Fruit fly (Drosophila melanogaster) whole organism, embryonic: ENCODE data around the gene CG11279.

ENCODE experiments used
- Abd-B ChIP-seq: fragments of 200-800 bp; sonication (Bioruptor generic); optimal IDR thresholded peaks from 2 replicates; lab custom pipeline; 2018; ENCODE audit warnings: missing biosample characterization, mild to moderate bottlenecking, missing genetic modification characterization, moderate library complexity
- Atf-2 ChIP-seq: fragments of 200-800 bp; sonication (Bioruptor generic); optimal IDR thresholded peaks from 2 replicates; lab custom pipeline; 2016; ENCODE audit warnings: missing biosample characterization, missing genetic modification characterization
- CG10147 ChIP-seq: fragments of 200-800 bp; sonication (Bioruptor generic); optimal IDR thresholded peaks from 2 replicates; lab custom pipeline; 2019; ENCODE audit warnings: missing biosample characterization, mild to moderate bottlenecking, missing genetic modification characterization, moderate library complexity
- CG10543 ChIP-seq: fragments of 200-800 bp; sonication (Bioruptor generic); optimal IDR thresholded peaks from 3 replicates; lab custom pipeline; 2017; ENCODE audit warnings: missing biosample characterization, mild to moderate bottlenecking, missing genetic modification characterization, moderate library complexity
- CG10565 ChIP-seq: fragments of 200-800 bp; sonication (Bioruptor generic); optimal IDR thresholded peaks from 3 replicates; lab custom pipeline; 2016; ENCODE audit warnings: missing biosample characterization, mild to moderate bottlenecking, missing genetic modification characterization
- CG12219 ChIP-seq: fragments of 200-800 bp; sonication (Bioruptor generic); optimal IDR thresholded peaks from 3 replicates; lab custom pipeline; 2018; ENCODE audit warnings: missing biosample characterization, mild to moderate bottlenecking, missing genetic modification characterization
- CG13775 ChIP-seq: fragments of 200-800 bp; sonication (Bioruptor generic); optimal IDR thresholded peaks from 3 replicates; lab custom pipeline; 2017; ENCODE audit warnings: missing biosample characterization, mild to moderate bottlenecking, missing genetic modification characterization
- CG14014 ChIP-seq: fragments of 200-800 bp; sonication (Bioruptor generic); IDR thresholded peaks from 2 replicates; pipeline ENCODE4 v1.3.6; 2022; ENCODE audit warnings: missing biosample characterization, missing genetic modification characterization
- CG15479 ChIP-seq: fragments of 200-800 bp; sonication (Bioruptor generic); optimal IDR thresholded peaks from 3 replicates; lab custom pipeline; 2019; ENCODE audit warnings: missing biosample characterization, mild to moderate bottlenecking, missing genetic modification characterization, moderate library complexity
- CG15514 ChIP-seq: fragments of 200-800 bp; sonication (Bioruptor generic); optimal IDR thresholded peaks from 3 replicates; lab custom pipeline; 2017; ENCODE audit warnings: missing biosample characterization, missing genetic modification characterization, mild to moderate bottlenecking, moderate library complexity, missing genetic modification reagents
- CG18262 ChIP-seq: fragments of 200-800 bp; optimal IDR thresholded peaks from 3 replicates; lab custom pipeline; 2019; ENCODE audit warnings: missing biosample characterization, mild to moderate bottlenecking, missing genetic modification characterization, moderate library complexity
- CG31365 ChIP-seq: fragments of 200-800 bp; sonication (Bioruptor generic); optimal IDR thresholded peaks from 2 replicates; lab custom pipeline; 2018; ENCODE audit warnings: missing biosample characterization, mild to moderate bottlenecking, missing genetic modification characterization
- CG5953 ChIP-seq: fragments of 200-800 bp; sonication (Bioruptor generic); IDR thresholded peaks from 2 replicates; pipeline ENCODE4 v1.3.6; 2022; ENCODE audit warnings: missing biosample characterization, missing genetic modification characterization
- CG8089 ChIP-seq: fragments of 200-800 bp; sonication (Bioruptor generic); optimal IDR thresholded peaks from 3 replicates; lab custom pipeline; 2016; ENCODE audit warnings: missing biosample characterization, missing genetic modification characterization
- CG8478 ChIP-seq: fragments of >200 bp; optimal IDR thresholded peaks from 2 replicates; lab custom pipeline; 2018
- CG9876 ChIP-seq: fragments of 200-800 bp; sonication (Bioruptor generic); optimal IDR thresholded peaks from 2 replicates; lab custom pipeline; 2016; ENCODE audit warnings: missing biosample characterization, missing genetic modification characterization
- Deaf1 ChIP-seq: fragments of 200-800 bp; optimal IDR thresholded peaks from 3 replicates; lab custom pipeline; 2019; ENCODE audit warnings: missing biosample characterization, mild to moderate bottlenecking, missing genetic modification characterization, moderate library complexity
- Dip2 ChIP-seq: fragments of 200-800 bp; sonication (Bioruptor generic); IDR thresholded peaks from 2 replicates; pipeline ENCODE4 v1.3.6; 2022; ENCODE audit warnings: missing biosample characterization, missing genetic modification characterization
- Fer3 ChIP-seq: fragments of 200-800 bp; sonication (Bioruptor generic); optimal IDR thresholded peaks from 2 replicates; lab custom pipeline; 2018; ENCODE audit warnings: missing biosample characterization, mild to moderate bottlenecking, missing genetic modification characterization, moderate library complexity
- Gug ChIP-seq: fragments of 200-800 bp; sonication (Bioruptor generic); IDR thresholded peaks from 4 replicates; pipeline ENCODE4 v1.3.6; 2022; ENCODE audit warnings: missing biosample characterization, missing genetic modification characterization
- H2.0 ChIP-seq: fragments of 200-800 bp; sonication (Bioruptor generic); IDR thresholded peaks from 2 replicates; pipeline ENCODE4 v1.3.6; 2022; ENCODE audit warnings: missing biosample characterization, missing genetic modification characterization
- Hand ChIP-seq: fragments of 200-800 bp; sonication (Bioruptor generic); optimal IDR thresholded peaks from 2 replicates; lab custom pipeline; 2017; ENCODE audit warnings: mild to moderate bottlenecking, missing biosample characterization, missing genetic modification reagents, missing genetic modification characterization
- Hmx ChIP-seq: fragments of 200-800 bp; sonication (Bioruptor generic); optimal IDR thresholded peaks from 2 replicates; lab custom pipeline; 2016; ENCODE audit warnings: missing biosample characterization, missing genetic modification characterization
- Hr3 ChIP-seq: fragments of 200-800 bp; sonication (Bioruptor generic); optimal IDR thresholded peaks from 3 replicates; lab custom pipeline; 2016; ENCODE audit warnings: missing biosample characterization, missing genetic modification characterization
- Mes4 ChIP-seq: fragments of 200-800 bp; sonication (Bioruptor generic); optimal IDR thresholded peaks from 2 replicates; lab custom pipeline; 2016; ENCODE audit warnings: missing biosample characterization, missing genetic modification characterization
- Nf-YA ChIP-seq: fragments of 200-800 bp; sonication (Bioruptor generic); IDR thresholded peaks from 2 replicates; pipeline ENCODE4 v1.3.6; 2022; ENCODE audit warnings: missing biosample characterization, missing genetic modification characterization
- NfI ChIP-seq: fragments of 200-800 bp; sonication (Bioruptor generic); optimal IDR thresholded peaks from 3 replicates; lab custom pipeline; 2018; ENCODE audit warnings: missing biosample characterization, mild to moderate bottlenecking, missing genetic modification characterization, moderate library complexity
- PHDP ChIP-seq: fragments of 200-800 bp; sonication (Bioruptor generic); optimal IDR thresholded peaks from 3 replicates; lab custom pipeline; 2018; ENCODE audit warnings: missing biosample characterization, mild to moderate bottlenecking, missing genetic modification characterization, moderate library complexity
- Rfx ChIP-seq: fragments of 200-800 bp; sonication (Bioruptor generic); IDR thresholded peaks from 2 replicates; pipeline ENCODE4 v1.3.6; 2022; ENCODE audit warnings: missing biosample characterization, missing genetic modification characterization
- Rx ChIP-seq: fragments of 200-800 bp; sonication (Bioruptor generic); IDR thresholded peaks from 2 replicates; pipeline ENCODE4 v1.3.6; 2022; ENCODE audit warnings: missing biosample characterization, missing genetic modification characterization
- Sry-δ ChIP-seq: fragments of 200-800 bp; sonication (Bioruptor generic); optimal IDR thresholded peaks from 2 replicates; lab custom pipeline; 2016; ENCODE audit warnings: missing biosample characterization, missing genetic modification characterization
- bcd ChIP-seq: fragments of 200-800 bp; sonication (Bioruptor generic); optimal IDR thresholded peaks from 2 replicates; lab custom pipeline; 2017; ENCODE audit warnings: missing biosample characterization, mild to moderate bottlenecking, missing genetic modification characterization
- bowl ChIP-seq: fragments of 200-800 bp; sonication (Bioruptor generic); IDR thresholded peaks from 2 replicates; pipeline ENCODE4 v1.3.6; 2022; ENCODE audit warnings: missing biosample characterization, missing genetic modification characterization
- chinmo ChIP-seq: fragments of 200-800 bp; sonication (Bioruptor generic); IDR thresholded peaks from 4 replicates; pipeline ENCODE4 v1.3.6; 2022; ENCODE audit warnings: missing biosample characterization, missing genetic modification characterization; ENCODE audit not compliant: partially characterized antibody
- chn ChIP-seq: fragments of 200-800 bp; sonication (Bioruptor generic); optimal IDR thresholded peaks from 2 replicates; lab custom pipeline; 2016; ENCODE audit warnings: missing biosample characterization, missing genetic modification characterization
- ci ChIP-seq: fragments of 200-800 bp; sonication (Bioruptor generic); IDR thresholded peaks from 3 replicates; pipeline ENCODE4 v1.3.6; 2022; ENCODE audit warnings: missing biosample characterization, missing genetic modification characterization
- cwo ChIP-seq: fragments of 200-800 bp; sonication (Bioruptor generic); optimal IDR thresholded peaks from 3 replicates; lab custom pipeline; 2017; ENCODE audit warnings: missing biosample characterization, missing genetic modification characterization, mild to moderate bottlenecking, moderate library complexity, missing genetic modification reagents
- da ChIP-seq: fragments of 200-800 bp; sonication (Bioruptor generic); optimal IDR thresholded peaks from 2 replicates; lab custom pipeline; 2016; ENCODE audit warnings: missing biosample characterization, missing genetic modification characterization
- fd64A ChIP-seq: fragments of 200-800 bp; sonication (Bioruptor generic); optimal IDR thresholded peaks from 3 replicates; lab custom pipeline; 2018; ENCODE audit warnings: missing biosample characterization, mild to moderate bottlenecking, missing genetic modification characterization
- gce ChIP-seq: fragments of 200-800 bp; sonication (Bioruptor generic); IDR thresholded peaks from 3 replicates; pipeline ENCODE4 v1.3.6; 2022; ENCODE audit warnings: missing biosample characterization, missing genetic modification characterization
- gro ChIP-seq: fragments of 200-800 bp; sonication (Bioruptor generic); optimal IDR thresholded peaks from 2 replicates; lab custom pipeline; 2016; ENCODE audit warnings: missing biosample characterization, missing genetic modification characterization
- h ChIP-seq: fragments of >200 bp; optimal IDR thresholded peaks from 2 replicates; lab custom pipeline; 2017
- kay ChIP-seq: fragments of 200-800 bp; sonication (Bioruptor generic); optimal IDR thresholded peaks from 2 replicates; lab custom pipeline; 2016; ENCODE audit warnings: missing biosample characterization, missing genetic modification characterization
- oc ChIP-seq: fragments of 200-800 bp; sonication (Bioruptor generic); optimal IDR thresholded peaks from 2 replicates; lab custom pipeline; 2018; ENCODE audit warnings: missing biosample characterization, mild to moderate bottlenecking, missing genetic modification characterization, moderate library complexity
- scrt ChIP-seq: fragments of 200-800 bp; sonication (Bioruptor generic); optimal IDR thresholded peaks from 2 replicates; lab custom pipeline; 2018; ENCODE audit warnings: missing biosample characterization, mild to moderate bottlenecking, missing genetic modification characterization, moderate library complexity
- sens-2 ChIP-seq: fragments of 200-800 bp; sonication (Bioruptor generic); IDR thresholded peaks from 2 replicates; pipeline ENCODE4 v1.3.6; 2022; ENCODE audit warnings: missing biosample characterization, missing genetic modification characterization
- slbo ChIP-seq: fragments of 200-800 bp; sonication (Bioruptor generic); IDR thresholded peaks from 2 replicates; pipeline ENCODE4 v1.3.6; 2022; ENCODE audit warnings: missing biosample characterization, missing genetic modification characterization
- sug ChIP-seq: fragments of 200-800 bp; optimal IDR thresholded peaks from 2 replicates; lab custom pipeline; 2019; ENCODE audit warnings: missing biosample characterization, mild to moderate bottlenecking, missing genetic modification characterization, moderate library complexity
- wek ChIP-seq: fragments of 200-800 bp; sonication (Bioruptor generic); optimal IDR thresholded peaks from 3 replicates; lab custom pipeline; 2018; ENCODE audit warnings: missing biosample characterization, mild to moderate bottlenecking, missing genetic modification characterization, moderate library complexity
- zfh1 ChIP-seq: fragments of 200-800 bp; sonication (Bioruptor generic); IDR thresholded peaks from 3 replicates; pipeline ENCODE4 v1.3.6; 2022; ENCODE audit warnings: missing biosample characterization, missing genetic modification characterization

CG11279 gene

dm6 chr3L:13015823-13016465 is 30.8 kb upstream of the CG11279 start, which contains the start of gene CG11267 (continued):
- peak; percentile 81 for TF ChIP-seq scrt (GFP tag; lab: Kevin White, UChicago)
- peak; percentile 91 for TF ChIP-seq CG10543 (GFP tag; lab: Kevin White, UChicago)
- TF ChIP-seq Abd-B (GFP tag; lab: Kevin White, UChicago): peak; percentile 83
- peak; percentile 55 for TF ChIP-seq Deaf1 (tag; lab: Kevin White, UChicago)
- TF ChIP-seq Dip2 (GFP tag; lab: Robert Waterston, UW): peak; percentile 29; the same call in 1 of the 2 replicates
- peak; percentile 54 for TF ChIP-seq oc
- TF ChIP-seq CG12219 (GFP tag; lab: Kevin White, UChicago): peak; percentile 81
- TF ChIP-seq zfh1 (GFP tag; lab: Robert Waterston, UW): peak; percentile 92
- peak; percentile 61 for TF ChIP-seq Hr3 (GFP tag; lab: Kevin White, UChicago)
- no peak for TF ChIP-seq h (lab: Kevin White, UChicago)
- peak; percentile 67 for TF ChIP-seq CG9876
- peak; percentile 81 for TF ChIP-seq PHDP
- TF ChIP-seq Gug: peak; percentile 71; the same call in 3 of the 4 replicates
- peak; percentile 69 for TF ChIP-seq CG13775 (GFP tag; lab: Kevin White, UChicago)
- TF ChIP-seq chinmo: no peak
- peak; percentile 90 for TF ChIP-seq Nf-YA (GFP tag; lab: Robert Waterston, UW)
- peak; percentile 95 for TF ChIP-seq CG14014 (GFP tag; lab: Robert Waterston, UW)
- TF ChIP-seq CG31365 (tag; lab: Kevin White, UChicago): peak; percentile 69
- peak; percentile 84 for TF ChIP-seq bcd (GFP tag; lab: Kevin White, UChicago)

dm6 chr3L:13017803-13018324 is 28.9 kb upstream of the CG11279 start, which contains the start of the genes mRpL20 and Icmt:
Gene mRpL20 (minus strand): TSS chr3L:13017867.
Gene Icmt (plus strand): TSS chr3L:13018266.
- TF ChIP-seq Hand (GFP tag; lab: Kevin White, UChicago): peak; percentile 83
- peak; percentile 90; the same call in 2 of the 3 replicates for TF ChIP-seq gce (GFP tag; lab: Robert Waterston, UW)
- no peak for TF ChIP-seq Mes4 (GFP tag; lab: Kevin White, UChicago)
- TF ChIP-seq Sry-δ (GFP tag; lab: Kevin White, UChicago): peak; percentile 33
- peak; percentile 75 for TF ChIP-seq chn (GFP tag; lab: Kevin White, UChicago)
- peak; percentile 63 for TF ChIP-seq wek
- peak; percentile 79 for TF ChIP-seq CG5953 (GFP tag; lab: Robert Waterston, UW)
- TF ChIP-seq CG15514: peak; percentile 74
- TF ChIP-seq CG8478 (lab: Kevin White, UChicago): no peak
- peak; percentile 34 for TF ChIP-seq Hmx (GFP tag; lab: Kevin White, UChicago)
- peak; percentile 80 for TF ChIP-seq sug (tag; lab: Kevin White, UChicago)
- peak; percentile 97 for TF ChIP-seq H2.0
- peak; percentile 91 for TF ChIP-seq Rx (GFP tag; lab: Robert Waterston, UW)
- no peak for TF ChIP-seq CG10565 (GFP tag; lab: Kevin White, UChicago)
- TF ChIP-seq sens-2: peak; percentile 80
- TF ChIP-seq NfI: peak; percentile 92
- TF ChIP-seq Rfx (GFP tag; lab: Robert Waterston, UW): peak; percentile 98
- peak; percentile 91 for TF ChIP-seq Fer3
- no peak for TF ChIP-seq fd64A
- TF ChIP-seq CG15479 (GFP tag; lab: Kevin White, UChicago): no peak
- peak; percentile 99 for TF ChIP-seq slbo (GFP tag; lab: Robert Waterston, UW)
- TF ChIP-seq CG18262 (tag; lab: Kevin White, UChicago): peak; percentile 93
- no peak for TF ChIP-seq CG8089 (GFP tag; lab: Kevin White, UChicago)
- TF ChIP-seq gro: no peak
- peak; percentile 25 for TF ChIP-seq Atf-2 (GFP tag; lab: Kevin White, UChicago)
- peak; percentile 94 for TF ChIP-seq ci (GFP tag; lab: Robert Waterston, UW)
- peak; percentile 80 for TF ChIP-seq bowl (GFP tag; lab: Robert Waterston, UW)
- TF ChIP-seq cwo (GFP tag; lab: Kevin White, UChicago): peak; percentile 84
- no peak for TF ChIP-seq da (GFP tag; lab: Kevin White, UChicago)
- peak; percentile 77 for TF ChIP-seq CG10147 (GFP tag; lab: Kevin White, UChicago)
- TF ChIP-seq kay (GFP tag; lab: Kevin White, UChicago): peak; percentile 75
